Fruit fly (Drosophila melanogaster) whole organism, embryonic: ENCODE results near the gene CG10651.
A peak's percentile ranks its signal among the peaks of the same experiment; 100 is the strongest.

Source experiments
- Ada2b ChIP-seq: fragments of 200-800 bp; sonication (Bioruptor generic); IDR thresholded peaks from 2 replicates; pipeline ENCODE4 v1.3.6; 2022; ENCODE audit warnings: missing biosample characterization, missing genetic modification characterization
- Adf1 ChIP-seq: fragments of 200-800 bp; sonication (Bioruptor generic); IDR thresholded peaks from 2 replicates; pipeline ENCODE4 v1.3.6; 2022; ENCODE audit warnings: missing biosample characterization, missing genetic modification characterization
- Atf6 ChIP-seq: fragments of 200-800 bp; sonication (Bioruptor generic); IDR thresholded peaks from 2 replicates; pipeline ENCODE4 v1.3.6; 2022; ENCODE audit warnings: missing biosample characterization, missing genetic modification characterization
- Awh ChIP-seq: fragments of 200-800 bp; sonication (Bioruptor generic); IDR thresholded peaks from 2 replicates; pipeline ENCODE4, ENCODE4 v1.3.6; 2022; ENCODE audit warnings: missing biosample characterization, missing genetic modification characterization
- CG10274 ChIP-seq: fragments of 200-800 bp; sonication (Bioruptor generic); optimal IDR thresholded peaks from 3 replicates; lab custom pipeline; 2017; ENCODE audit warnings: missing biosample characterization, mild to moderate bottlenecking, missing genetic modification characterization
- CG10321 ChIP-seq: fragments of 200-800 bp; sonication (Bioruptor generic); IDR thresholded peaks from 2 replicates; pipeline ENCODE4 v1.3.6; 2022; ENCODE audit warnings: missing biosample characterization, missing genetic modification characterization
- CG14441 ChIP-seq: fragments of 200-800 bp; sonication (Bioruptor generic); IDR thresholded peaks from 2 replicates; pipeline ENCODE4 v1.3.6; 2022; ENCODE audit warnings: missing biosample characterization, missing genetic modification characterization
- CG15514 ChIP-seq: fragments of 200-800 bp; sonication (Bioruptor generic); optimal IDR thresholded peaks from 3 replicates; lab custom pipeline; 2017; ENCODE audit warnings: missing biosample characterization, missing genetic modification characterization, mild to moderate bottlenecking, moderate library complexity, missing genetic modification reagents
- CG16863 ChIP-seq: fragments of 200-800 bp; sonication (Bioruptor generic); optimal IDR thresholded peaks from 3 replicates; lab custom pipeline; 2016; ENCODE audit warnings: missing biosample characterization, missing genetic modification characterization
- CG17359 ChIP-seq: fragments of 200-800 bp; sonication (Bioruptor generic); optimal IDR thresholded peaks from 3 replicates; lab custom pipeline; 2018; ENCODE audit warnings: missing biosample characterization, mild to moderate bottlenecking, missing genetic modification characterization, moderate library complexity
- CG17568 ChIP-seq: fragments of 200-800 bp; sonication (Bioruptor generic); optimal IDR thresholded peaks from 2 replicates; lab custom pipeline; 2018; ENCODE audit warnings: missing biosample characterization, mild to moderate bottlenecking, missing genetic modification characterization, moderate library complexity
- CG17612 ChIP-seq: fragments of 200-800 bp; sonication (Bioruptor generic); IDR thresholded peaks from 2 replicates; pipeline ENCODE4 v1.3.6; 2022; ENCODE audit warnings: missing biosample characterization, missing genetic modification characterization
- CG17829 ChIP-seq: fragments of 200-800 bp; optimal IDR thresholded peaks from 2 replicates; lab custom pipeline; 2019; ENCODE audit warnings: missing biosample characterization, mild to moderate bottlenecking, missing genetic modification characterization, moderate library complexity
- CG2678 ChIP-seq: fragments of 200-800 bp; sonication (Bioruptor generic); optimal IDR thresholded peaks from 3 replicates; lab custom pipeline; 2019; ENCODE audit warnings: missing biosample characterization, mild to moderate bottlenecking, missing genetic modification characterization, moderate library complexity
- CG33557 ChIP-seq: fragments of 200-800 bp; sonication (Bioruptor generic); optimal IDR thresholded peaks from 2 replicates; lab custom pipeline; 2019; ENCODE audit warnings: missing biosample characterization, mild to moderate bottlenecking, missing genetic modification characterization, moderate library complexity
- CG6175 ChIP-seq: fragments of 200-800 bp; sonication (Bioruptor generic); IDR thresholded peaks from 3 replicates; pipeline ENCODE4 v1.3.6; 2022; ENCODE audit warnings: missing biosample characterization, missing genetic modification characterization
- CG6765 ChIP-seq: fragments of 200-800 bp; sonication (Bioruptor generic); optimal IDR thresholded peaks from 3 replicates; lab custom pipeline; 2017; ENCODE audit warnings: missing biosample characterization, mild to moderate bottlenecking, missing genetic modification characterization
- CG6813 ChIP-seq: fragments of 200-800 bp; sonication (Bioruptor generic); optimal IDR thresholded peaks from 2 replicates; lab custom pipeline; 2017; ENCODE audit warnings: missing biosample characterization, missing genetic modification characterization, mild to moderate bottlenecking, moderate library complexity, missing genetic modification reagents
- CG7556 ChIP-seq: fragments of 200-800 bp; sonication (Bioruptor generic); optimal IDR thresholded peaks from 2 replicates; lab custom pipeline; 2017; ENCODE audit warnings: missing biosample characterization, mild to moderate bottlenecking, missing genetic modification characterization
- CG8924 ChIP-seq: fragments of 200-800 bp; optimal IDR thresholded peaks from 3 replicates; lab custom pipeline; 2019; ENCODE audit warnings: missing biosample characterization, mild to moderate bottlenecking, missing genetic modification characterization, moderate library complexity
- CkIIα-i1 ChIP-seq: fragments of 200-800 bp; sonication (Bioruptor generic); IDR thresholded peaks from 2 replicates; pipeline ENCODE4 v1.3.6; 2022; ENCODE audit warnings: missing biosample characterization, missing genetic modification characterization
- CoRest ChIP-seq: fragments of 200-800 bp; sonication (Bioruptor generic); optimal IDR thresholded peaks from 3 replicates; lab custom pipeline; 2018; ENCODE audit warnings: missing biosample characterization, mild to moderate bottlenecking, missing genetic modification characterization, moderate library complexity
- E2f1 ChIP-seq: fragments of 200-800 bp; sonication (Bioruptor generic); IDR thresholded peaks from 2 replicates; pipeline ENCODE4 v1.3.6; 2022; ENCODE audit warnings: missing biosample characterization, missing genetic modification characterization
- Elba2 ChIP-seq: fragments of 200-800 bp; sonication (Bioruptor generic); optimal IDR thresholded peaks from 3 replicates; lab custom pipeline; 2016; ENCODE audit warnings: missing biosample characterization, missing genetic modification characterization
- HLH4C ChIP-seq: fragments of 200-800 bp; sonication (Bioruptor generic); IDR thresholded peaks from 3 replicates; pipeline ENCODE4 v1.3.6; 2022; ENCODE audit warnings: missing biosample characterization, missing genetic modification characterization; ENCODE audit not compliant: partially characterized antibody
- HLH54F ChIP-seq: fragments of 200-800 bp; sonication (Bioruptor generic); optimal IDR thresholded peaks from 3 replicates; lab custom pipeline; 2016; ENCODE audit warnings: missing biosample characterization, missing genetic modification characterization
- HLHmδ ChIP-seq: fragments of 200-800 bp; sonication (Bioruptor generic); optimal IDR thresholded peaks from 2 replicates; lab custom pipeline; 2018; ENCODE audit warnings: missing biosample characterization, mild to moderate bottlenecking, missing genetic modification characterization, moderate library complexity
- Hr39 ChIP-seq: fragments of >200 bp; optimal IDR thresholded peaks from 2 replicates; lab custom pipeline; 2017
- Meics ChIP-seq: fragments of 200-800 bp; sonication (Bioruptor generic); optimal IDR thresholded peaks from 2 replicates; lab custom pipeline; 2017; ENCODE audit warnings: missing biosample characterization, mild to moderate bottlenecking, missing genetic modification characterization
- NFAT ChIP-seq: fragments of 200-800 bp; sonication (Bioruptor generic); IDR thresholded peaks from 2 replicates; pipeline ENCODE4 v1.3.6; 2022; ENCODE audit warnings: missing biosample characterization, missing genetic modification characterization
- NK7.1 ChIP-seq: fragments of 200-800 bp; sonication (Bioruptor generic); optimal IDR thresholded peaks from 3 replicates; lab custom pipeline; 2016; ENCODE audit warnings: missing biosample characterization, missing genetic modification characterization
- Stat92E ChIP-seq, 3 experiments: fragments of >200 bp in 2 of 3; fragments of 200-800 bp in 1 of 3; sonication (Bioruptor generic) in 1 of 3; optimal IDR thresholded peaks; 2 replicates each; lab custom pipeline; 2017 to 2019; ENCODE audit warnings: missing biosample characterization in 3 of 3, missing genetic modification characterization in 3 of 3, mild to moderate bottlenecking in 1 of 3, moderate library complexity in 1 of 3
- Taf1 ChIP-seq: fragments of 200-800 bp; sonication (Bioruptor generic); IDR thresholded peaks from 2 replicates; pipeline ENCODE4 v1.3.6; 2022; ENCODE audit warnings: missing biosample characterization, missing genetic modification characterization
- cas ChIP-seq: fragments of 200-800 bp; sonication (Bioruptor generic); IDR thresholded peaks from 2 replicates; pipeline ENCODE4 v1.3.6; 2022; ENCODE audit warnings: missing biosample characterization, missing genetic modification characterization
- disco-r ChIP-seq: fragments of 200-800 bp; sonication (Bioruptor generic); optimal IDR thresholded peaks from 2 replicates; lab custom pipeline; 2016; ENCODE audit warnings: missing biosample characterization, missing genetic modification characterization
- fu2 ChIP-seq: fragments of 200-800 bp; sonication (Bioruptor generic); optimal IDR thresholded peaks from 2 replicates; lab custom pipeline; 2016; ENCODE audit warnings: missing biosample characterization, missing genetic modification characterization
- inv ChIP-seq: fragments of 200-800 bp; sonication (Bioruptor generic); IDR thresholded peaks from 2 replicates; pipeline ENCODE4 v1.3.6; 2022; ENCODE audit warnings: missing biosample characterization, missing genetic modification characterization; ENCODE audit not compliant: partially characterized antibody
- jigr1 ChIP-seq: fragments of 200-800 bp; sonication (Bioruptor generic); IDR thresholded peaks from 3 replicates; pipeline ENCODE4 v1.3.6; 2022; ENCODE audit warnings: missing biosample characterization, missing genetic modification characterization
- jing ChIP-seq: fragments of 200-800 bp; sonication (Bioruptor generic); optimal IDR thresholded peaks from 2 replicates; lab custom pipeline; 2018; ENCODE audit warnings: missing biosample characterization, mild to moderate bottlenecking, missing genetic modification characterization
- luna ChIP-seq: fragments of 200-800 bp; sonication (Bioruptor generic); optimal IDR thresholded peaks from 2 replicates; lab custom pipeline; 2016; ENCODE audit warnings: missing biosample characterization, missing genetic modification characterization
- org-1 ChIP-seq: fragments of 200-800 bp; sonication (Bioruptor generic); optimal IDR thresholded peaks from 2 replicates; lab custom pipeline; 2017; ENCODE audit warnings: missing biosample characterization, missing genetic modification characterization
- p53 ChIP-seq: fragments of 200-800 bp; sonication (Bioruptor generic); optimal IDR thresholded peaks from 2 replicates; lab custom pipeline; 2016; ENCODE audit warnings: missing biosample characterization, missing genetic modification characterization
- pros ChIP-seq: fragments of 200-800 bp; sonication (Bioruptor generic); optimal IDR thresholded peaks from 3 replicates; lab custom pipeline; 2019; ENCODE audit warnings: missing biosample characterization, mild to moderate bottlenecking, missing genetic modification characterization, moderate library complexity
- row ChIP-seq: fragments of 200-800 bp; sonication (Bioruptor generic); IDR thresholded peaks from 3 replicates; pipeline ENCODE4 v1.3.6; 2022; ENCODE audit warnings: missing biosample characterization, missing genetic modification characterization
- scrt ChIP-seq: fragments of 200-800 bp; sonication (Bioruptor generic); optimal IDR thresholded peaks from 2 replicates; lab custom pipeline; 2018; ENCODE audit warnings: missing biosample characterization, mild to moderate bottlenecking, missing genetic modification characterization, moderate library complexity
- shn ChIP-seq: fragments of 200-800 bp; sonication (Bioruptor generic); optimal IDR thresholded peaks from 3 replicates; lab custom pipeline; 2016; ENCODE audit warnings: missing biosample characterization, missing genetic modification characterization
- slou ChIP-seq: fragments of 200-800 bp; sonication (Bioruptor generic); optimal IDR thresholded peaks from 3 replicates; lab custom pipeline; 2016; ENCODE audit warnings: missing biosample characterization, missing genetic modification characterization
- tap ChIP-seq: fragments of 200-800 bp; optimal IDR thresholded peaks from 3 replicates; lab custom pipeline; 2019; ENCODE audit warnings: missing biosample characterization, mild to moderate bottlenecking, missing genetic modification characterization, moderate library complexity
- wdn ChIP-seq: fragments of 200-800 bp; sonication (Bioruptor generic); IDR thresholded peaks from 2 replicates; pipeline ENCODE4 v1.3.6; 2022; ENCODE audit warnings: missing biosample characterization, missing genetic modification characterization
- yki ChIP-seq: fragments of >200 bp; optimal IDR thresholded peaks from 3 replicates; lab custom pipeline; 2018

CG10651 gene

dm6 chr2L:20084785-20085555 lies 49.8 kb downstream of the CG10651 start, which contains the start of gene fok (continued):
- no peak for TF ChIP-seq inv
- peak; percentile 99 for TF ChIP-seq CG2678 (tag; lab: Kevin White, UChicago)
- TF ChIP-seq HLH54F (GFP tag; lab: Kevin White, UChicago): peak; percentile 95
- peak; percentile 92 for TF ChIP-seq CG14441 (GFP tag; lab: Robert Waterston, UW)
- peak; percentile 96 for TF ChIP-seq CG17359
- peak; percentile 87 for TF ChIP-seq CG17612
- TF ChIP-seq org-1: peak; percentile 96
- TF ChIP-seq CG6813 (GFP tag; lab: Kevin White, UChicago): peak; percentile 94
- peak; percentile 97 for TF ChIP-seq Atf6
- peak; percentile 92 for TF ChIP-seq disco-r (GFP tag; lab: Kevin White, UChicago)
- peak; percentile 92 for TF ChIP-seq CG15514 (GFP tag; lab: Kevin White, UChicago)
- peak; percentile 82 for TF ChIP-seq cas (GFP tag; lab: Robert Waterston, UW)
- no peak; the same call in 2 of the 3 replicates for TF ChIP-seq HLH4C (GFP tag; lab: Robert Waterston, UW)
- peak; percentile 82 for TF ChIP-seq NFAT (GFP tag; lab: Robert Waterston, UW)
- TF ChIP-seq slou (GFP tag; lab: Kevin White, UChicago): peak; percentile 90
- peak; percentile 53 for TF ChIP-seq luna (GFP tag; lab: Kevin White, UChicago)
- TF ChIP-seq Hr39 (lab: Kevin White, UChicago): no peak
- TF ChIP-seq Stat92E (GFP tag; optimal IDR thresholded peaks at IDR 0.05; lab: Kevin White, UChicago): peak in 1 of 3 experiments; percentile 95
- peak; percentile 96 for TF ChIP-seq tap
- peak; percentile 94 for TF ChIP-seq NK7.1 (GFP tag; lab: Kevin White, UChicago)
- peak; percentile 89 for TF ChIP-seq CG10274 (GFP tag; lab: Kevin White, UChicago)
- TF ChIP-seq CG6175 (GFP tag; lab: Robert Waterston, UW): peak; percentile 92
- peak; percentile 71; the same call in 1 of the 2 replicates for TF ChIP-seq CG10321 (GFP tag; lab: Robert Waterston, UW)
- TF ChIP-seq CG17568 (GFP tag; lab: Kevin White, UChicago): peak; percentile 94
- TF ChIP-seq E2f1 (GFP tag; lab: Robert Waterston, UW): peak; percentile 92
- TF ChIP-seq CG8924 (tag; lab: Kevin White, UChicago): peak; percentile 98
- TF ChIP-seq p53: peak; percentile 79
- peak; percentile 75 for TF ChIP-seq HLHmδ (GFP tag; lab: Kevin White, UChicago)
- peak; percentile 98 for TF ChIP-seq CG7556 (GFP tag; lab: Kevin White, UChicago)
- peak; percentile 84 for TF ChIP-seq jing
- peak; percentile 94 for TF ChIP-seq Awh (GFP tag; lab: Robert Waterston, UW)
- TF ChIP-seq Adf1: peak; percentile 87
- TF ChIP-seq Elba2 (GFP tag; lab: Kevin White, UChicago): no peak
- TF ChIP-seq CG33557 (GFP tag; lab: Kevin White, UChicago): peak; percentile 96
- peak; percentile 99 for TF ChIP-seq row
- TF ChIP-seq Ada2b (GFP tag; lab: Robert Waterston, UW): peak; percentile 91
- peak; percentile 97 for TF ChIP-seq CG17829
- peak; percentile 98 for TF ChIP-seq CG6765
- TF ChIP-seq CG16863 (GFP tag; lab: Kevin White, UChicago): peak; percentile 95
- peak; percentile 90 for TF ChIP-seq wdn (GFP tag; lab: Robert Waterston, UW)
- peak; percentile 93 for TF ChIP-seq shn
- TF ChIP-seq pros (GFP tag; lab: Kevin White, UChicago): peak; percentile 91
- TF ChIP-seq Meics (GFP tag; lab: Kevin White, UChicago): peak; percentile 95
- TF ChIP-seq yki (lab: Kevin White, UChicago): no peak
- TF ChIP-seq CoRest (tag; lab: Kevin White, UChicago): peak; percentile 97
- peak; percentile 73; the same call in 2 of the 3 replicates for TF ChIP-seq jigr1
- peak; percentile 95 for TF ChIP-seq scrt
- TF ChIP-seq CkIIα-i1 (GFP tag; lab: Robert Waterston, UW): no peak
- TF ChIP-seq fu2 (GFP tag; lab: Kevin White, UChicago): peak; percentile 92
- TF ChIP-seq Taf1 (GFP tag; lab: Robert Waterston, UW): peak; percentile 90
